Worm (Caenorhabditis elegans): ENCODE data around the gene srlf-18.

DNA sequence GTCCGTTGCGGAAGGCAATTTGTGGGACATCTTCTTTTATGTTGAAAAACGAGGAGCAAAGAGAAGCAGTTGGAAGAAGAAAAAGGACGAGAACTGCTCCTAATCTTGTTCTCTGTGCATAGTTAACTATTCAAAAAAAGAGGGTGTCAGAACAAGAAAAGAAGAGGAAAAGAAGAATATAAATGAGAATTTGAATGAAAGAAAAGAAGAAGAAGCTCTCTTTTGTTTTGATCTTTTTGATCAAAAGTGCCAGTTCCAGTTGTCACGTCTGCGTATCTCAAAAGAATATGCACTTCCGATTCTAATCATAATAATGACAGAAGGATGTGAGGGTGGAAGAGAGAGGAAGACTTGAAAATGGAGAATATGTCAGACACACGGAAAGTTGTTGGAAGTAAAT is 6.3 kb downstream of the srlf-18 start, which contains the start of gene M7.8:
- TF ChIP-seq dao-5 (tag; optimal IDR thresholded peaks at IDR 0.05) (no peak), W03F9.2 (tag; optimal IDR thresholded peaks at IDR 0.05) (no peak)

All from whole organism, L4/young adult.